Worm (Caenorhabditis elegans) whole organism, L2 larva: ENCODE results near the gene Y67D8B.3.
"Not testable (repeated sequence)": the region's sequence is repeated elsewhere in the genome, so short reads cannot be mapped to it uniquely, and the experiment has no call there.

Source experiments
- R02D3.7 ChIP-seq: fragments of 150-350 bp; optimal IDR thresholded peaks from 2 replicates; lab custom pipeline; 2014; ENCODE audit warnings: missing biosample characterization, missing genetic modification characterization
- elt-3 ChIP-seq: sonication (generic microtip); optimal IDR thresholded peaks from 2 replicates; lab custom pipeline; 2017; ENCODE audit warnings: missing biosample characterization, missing genetic modification characterization
- lin-11 ChIP-seq: fragments of 150-350 bp; sonication (generic microtip); optimal IDR thresholded peaks from 2 replicates; lab custom pipeline; 2014; ENCODE audit warnings: missing biosample characterization, missing genetic modification characterization, inconsistent platforms, mixed read lengths
- lin-13 ChIP-seq: fragments of 150-350 bp; optimal IDR thresholded peaks from 2 replicates; lab custom pipeline; 2014; ENCODE audit warnings: missing biosample characterization, missing genetic modification reagents, missing genetic modification characterization

ce11 chrIV:3172510-3172909 lies 29.5 kb downstream of the Y67D8B.3 start, which contains the start of gene Y67D8B.1:
- TF ChIP-seq lin-13 (GFP tag; lab: Kevin White, UChicago); R02D3.7 (tag; lab: Kevin White, UChicago); elt-3; lin-11 (tag; lab: Kevin White, UChicago): not testable (repeated sequence)
